Worm (Caenorhabditis elegans) whole organism, L3 larva: ENCODE data around the gene T25E12.16.

Experiments
- fkh-10 ChIP-seq: sonication (generic microtip); optimal IDR thresholded peaks from 2 replicates; lab custom pipeline; 2017; ENCODE audit warnings: missing biosample characterization, missing genetic modification reagents, missing genetic modification characterization
- pha-4 ChIP-seq: fragments of 150-350 bp; optimal IDR thresholded peaks from 2 replicates; lab custom pipeline; 2014; ENCODE audit warnings: missing biosample characterization, missing genetic modification reagents, missing genetic modification characterization
- unc-62 ChIP-seq: fragments of 150-350 bp; sonication (generic microtip); optimal IDR thresholded peaks from 4 replicates; lab custom pipeline; 2014; ENCODE audit warnings: missing biosample characterization, missing genetic modification reagents, missing genetic modification characterization

ce11 chrV:16781974-16782373, 48.4 kb upstream of the T25E12.16 start:
- TF ChIP-seq fkh-10 (GFP tag; lab: Kevin White, UChicago) (no peak), pha-4 (tag; lab: Kevin White, UChicago) (no peak), unc-62 (GFP tag; lab: Kevin White, UChicago) (no peak)
